Fruit fly (Drosophila melanogaster) whole organism: ENCODE measurements around the gene Cdk7.

Experiments used
- CG8478 ChIP-seq: fragments of >200 bp; optimal IDR thresholded peaks from 2 replicates; lab custom pipeline; 2018; ENCODE audit warnings: inconsistent platforms
- Dll ChIP-seq: fragments of >200 bp; optimal IDR thresholded peaks from 2 replicates; lab custom pipeline; 2017
- EcR ChIP-seq, 2 experiments: fragments of >200 bp; optimal IDR thresholded peaks; 2 replicates each; lab custom pipeline; 2017; ENCODE audit warnings: missing biosample characterization in 2 of 2, missing genetic modification characterization in 2 of 2, missing genetic modification reagents in 2 of 2
- pan ChIP-seq: fragments of >200 bp; optimal IDR thresholded peaks from 2 replicates; lab custom pipeline; 2017
- psq ChIP-seq: fragments of >200 bp; optimal IDR thresholded peaks from 2 replicates; lab custom pipeline; 2017
- usp ChIP-seq: fragments of >200 bp; optimal IDR thresholded peaks from 2 replicates; lab custom pipeline; 2017; ENCODE audit warnings: missing biosample characterization, missing genetic modification characterization, mixed read lengths

Cdk7 gene

DNA sequence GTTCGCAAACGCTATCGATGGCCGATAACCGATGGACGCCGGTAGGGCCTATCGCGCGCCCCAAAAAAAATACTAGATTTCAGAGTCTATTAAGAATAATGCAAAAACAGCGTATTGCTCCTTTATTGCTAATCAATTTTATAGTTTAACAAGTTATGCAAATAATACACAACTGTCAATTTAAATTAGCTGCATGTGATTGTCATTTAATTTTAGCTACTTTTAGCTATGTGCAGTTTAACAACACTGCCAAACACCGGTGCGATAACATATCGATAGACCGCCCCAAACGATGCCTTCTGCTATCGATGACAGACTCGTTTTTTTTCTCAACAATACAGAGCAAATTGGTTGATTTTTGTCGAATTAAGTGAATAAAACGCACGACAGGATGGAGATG is at the start of gene Cdk7, which contains the start of gene snf:
Cdk7 (minus strand) TSS at position 21 of the 400 bp plus-strand sequence.
snf (plus strand) TSS at position 280 of the 400 bp plus-strand sequence.
- TF ChIP-seq pan (lab: Kevin White, UChicago) (no peak), usp (GFP tag; lab: Kevin White, UChicago) (no peak), EcR (GFP tag; optimal IDR thresholded peaks at IDR 0.05; lab: Kevin White, UChicago) (no peak), psq (lab: Kevin White, UChicago) (no peak), CG8478 (lab: Kevin White, UChicago) (no peak), Dll (lab: Kevin White, UChicago) (no peak)

DNA sequence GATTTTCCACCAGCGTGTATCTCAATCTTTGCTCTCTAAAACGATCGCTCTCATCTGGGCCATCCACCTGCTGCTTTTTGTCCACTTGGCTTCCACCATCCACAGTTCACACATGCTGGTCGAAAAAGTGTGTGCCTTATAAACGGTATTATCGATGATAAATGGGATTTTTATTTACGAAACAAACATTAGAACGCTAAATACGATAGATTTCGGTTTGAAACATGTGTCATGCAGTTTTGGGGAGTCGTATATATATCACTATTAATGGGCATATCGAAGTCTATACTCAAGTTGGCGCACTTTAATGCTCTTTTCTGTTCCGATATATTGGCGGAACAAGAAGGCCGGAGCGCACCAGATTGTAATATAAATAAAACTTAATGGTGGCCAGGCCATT is 48.3 kb upstream of the Cdk7 start:
- no peak for TF ChIP-seq pan (lab: Kevin White, UChicago)
- no peak for TF ChIP-seq usp (GFP tag; lab: Kevin White, UChicago)

DNA sequence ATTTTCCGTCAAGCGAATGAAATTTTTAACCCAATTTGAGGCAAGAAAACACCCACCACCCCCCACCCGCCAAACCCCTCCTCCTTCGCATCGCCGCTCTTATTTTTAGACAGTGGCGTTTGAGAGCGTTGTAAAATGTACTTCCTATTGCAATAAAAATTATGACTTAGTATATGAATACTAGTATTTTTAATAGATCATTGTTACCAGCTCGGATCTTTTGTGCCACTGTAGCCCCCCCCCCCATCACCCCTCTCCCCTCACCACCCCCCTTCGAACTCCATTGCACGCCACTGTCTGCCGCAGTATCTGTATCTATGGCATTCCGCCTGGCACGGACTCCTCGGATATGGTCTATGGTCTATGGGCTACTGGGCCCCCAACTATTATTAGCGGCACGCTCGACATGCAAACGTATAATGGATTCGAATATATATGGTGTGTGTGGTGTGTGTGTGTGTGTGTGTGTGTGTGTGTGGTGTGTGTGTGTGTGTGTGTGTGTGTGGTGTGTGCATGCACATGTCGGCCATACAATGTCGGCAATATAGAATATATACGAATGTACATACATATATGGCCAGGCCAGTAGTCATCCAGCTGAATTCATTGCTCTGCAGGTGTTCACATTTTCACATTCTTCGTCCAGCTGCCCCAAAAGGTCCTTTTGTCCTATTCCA is 41.3 kb upstream of the Cdk7 start:
- TF ChIP-seq pan (lab: Kevin White, UChicago) (no peak), EcR (GFP tag; optimal IDR thresholded peaks at IDR 0.05; lab: Kevin White, UChicago) (no peak), Dll (lab: Kevin White, UChicago) (no peak), usp (GFP tag; lab: Kevin White, UChicago) (no peak), psq (lab: Kevin White, UChicago) (no peak)

DNA sequence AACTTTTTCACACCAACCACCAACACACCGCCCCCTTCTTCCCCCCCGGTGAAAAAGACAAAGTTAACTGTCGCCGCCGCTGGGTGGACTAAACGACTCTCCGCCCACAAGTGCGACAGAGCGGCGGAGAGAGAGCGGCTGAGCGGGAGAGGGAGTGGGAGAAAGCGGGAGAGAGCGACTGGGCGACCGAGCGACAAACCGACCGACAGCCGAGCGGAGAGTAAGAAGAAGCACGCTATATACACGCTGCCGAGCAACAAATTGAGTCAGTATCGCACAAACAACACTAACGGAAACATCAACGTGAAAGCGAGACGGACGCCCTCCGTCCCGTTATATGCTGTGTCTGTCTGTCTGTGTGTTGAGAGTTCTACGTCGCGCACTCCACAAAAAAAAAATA is 31.2 kb upstream of the Cdk7 start, which contains the start of gene SK:
SK (plus strand) TSS at position 267 of the 400 bp plus-strand sequence.
- peak; percentile 12 for TF ChIP-seq Dll (lab: Kevin White, UChicago)
- TF ChIP-seq EcR (GFP tag; optimal IDR thresholded peaks at IDR 0.05; lab: Kevin White, UChicago), result no peak

DNA sequence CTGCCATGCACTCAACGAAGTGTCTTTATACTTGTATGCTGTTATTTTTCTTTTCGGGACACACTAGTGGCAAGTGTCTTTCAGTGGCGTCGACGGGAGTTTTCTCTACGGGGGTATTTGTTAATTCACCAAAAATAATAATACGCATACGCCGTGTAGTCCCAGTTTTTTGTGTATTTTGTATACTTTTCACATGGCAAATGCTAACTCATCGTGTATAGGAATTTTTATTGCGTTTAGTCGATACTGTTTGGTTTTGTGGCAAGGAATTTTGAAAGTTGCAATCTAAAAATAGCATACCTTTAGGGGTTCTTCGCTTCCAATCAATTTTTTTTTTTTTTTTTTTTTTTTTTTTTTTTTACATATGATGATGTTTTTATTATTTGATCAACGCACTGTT is 29.7 kb upstream of the Cdk7 start:
- TF ChIP-seq Dll (lab: Kevin White, UChicago) (no peak), CG8478 (lab: Kevin White, UChicago) (no peak), EcR (GFP tag; optimal IDR thresholded peaks at IDR 0.05; lab: Kevin White, UChicago) (no peak), pan (lab: Kevin White, UChicago) (no peak), psq (lab: Kevin White, UChicago) (no peak), usp (GFP tag; lab: Kevin White, UChicago) (no peak)

DNA sequence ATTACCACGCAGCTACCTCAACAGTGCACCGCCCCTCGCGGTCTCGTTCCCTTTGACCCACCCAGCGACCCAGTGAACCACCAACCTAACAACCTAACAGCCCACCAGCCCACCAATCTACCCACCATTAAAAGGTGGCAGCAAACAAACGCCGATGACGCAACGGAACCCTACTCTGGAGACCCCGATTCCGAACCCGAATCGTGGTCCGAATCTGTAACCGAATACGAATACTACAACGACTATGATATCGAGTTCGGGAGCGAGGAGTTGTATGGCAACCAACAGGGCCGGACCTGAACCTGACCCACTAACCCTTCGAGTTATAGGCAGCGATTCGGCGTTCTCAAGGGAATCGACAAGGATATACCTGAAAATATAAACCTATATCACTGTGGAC is 28.5 kb upstream of the Cdk7 start:
- no peak for TF ChIP-seq Dll (lab: Kevin White, UChicago)

DNA sequence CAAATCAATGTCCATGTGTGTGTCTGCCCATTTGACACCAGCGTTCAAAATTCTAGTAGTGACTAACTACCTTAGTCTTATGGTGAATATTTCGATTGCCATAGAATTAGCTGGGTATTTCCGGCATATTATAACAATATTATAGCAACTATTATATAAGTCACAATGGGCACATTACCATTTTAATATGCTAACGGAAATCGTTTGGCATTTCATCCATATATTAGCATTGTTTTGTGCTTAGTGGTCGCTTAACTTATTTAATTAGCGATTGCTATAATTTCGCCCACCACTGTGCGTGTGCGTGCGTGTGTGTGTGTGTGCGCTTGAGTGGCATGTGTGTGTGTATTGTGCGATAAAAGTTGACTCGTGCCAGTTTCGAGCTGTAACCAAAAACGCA is 27.9 kb upstream of the Cdk7 start:
- TF ChIP-seq EcR (GFP tag; optimal IDR thresholded peaks at IDR 0.05; lab: Kevin White, UChicago), result no peak
- TF ChIP-seq usp (GFP tag; lab: Kevin White, UChicago), result no peak
- no peak for TF ChIP-seq psq (lab: Kevin White, UChicago)
- TF ChIP-seq pan (lab: Kevin White, UChicago), result no peak
- TF ChIP-seq Dll (lab: Kevin White, UChicago), result no peak
- TF ChIP-seq CG8478 (lab: Kevin White, UChicago), result no peak

DNA sequence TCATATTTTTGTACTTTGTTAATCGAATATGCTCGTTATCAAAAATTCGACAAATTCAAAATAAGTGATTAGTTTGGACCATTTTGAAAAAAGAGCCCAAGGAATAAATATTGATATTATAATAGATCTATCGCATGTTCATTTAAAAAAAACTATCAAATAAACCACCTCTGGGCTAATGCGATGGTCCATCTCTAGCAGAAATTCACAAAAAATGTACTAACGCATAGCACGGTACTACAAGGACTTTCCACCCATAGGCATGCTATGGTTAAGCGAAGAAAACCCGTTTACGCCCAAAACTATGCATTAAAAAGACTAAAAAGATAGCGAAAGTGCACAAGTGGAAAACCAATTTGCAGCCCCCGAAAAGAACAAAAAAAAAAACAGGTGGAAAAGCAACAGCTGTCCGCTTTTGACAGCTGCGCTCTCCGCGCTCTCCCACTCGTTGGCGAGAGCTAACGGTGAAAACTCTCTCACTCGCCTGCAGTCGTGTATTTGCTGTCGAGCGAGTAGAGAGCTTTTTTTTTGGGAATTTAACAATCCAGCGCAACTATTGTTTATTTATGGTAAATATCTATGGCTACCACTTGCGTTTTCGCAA is 23.6 kb upstream of the Cdk7 start, which contains the start of gene CanB:
CanB (plus strand) TSS at position 241 of the 604 bp plus-strand sequence.
- TF ChIP-seq psq (lab: Kevin White, UChicago) (no peak), usp (GFP tag; lab: Kevin White, UChicago) (no peak), EcR (GFP tag; optimal IDR thresholded peaks at IDR 0.05; lab: Kevin White, UChicago) (no peak), pan (lab: Kevin White, UChicago) (no peak), Dll (lab: Kevin White, UChicago) (no peak), CG8478 (lab: Kevin White, UChicago) (no peak)

DNA sequence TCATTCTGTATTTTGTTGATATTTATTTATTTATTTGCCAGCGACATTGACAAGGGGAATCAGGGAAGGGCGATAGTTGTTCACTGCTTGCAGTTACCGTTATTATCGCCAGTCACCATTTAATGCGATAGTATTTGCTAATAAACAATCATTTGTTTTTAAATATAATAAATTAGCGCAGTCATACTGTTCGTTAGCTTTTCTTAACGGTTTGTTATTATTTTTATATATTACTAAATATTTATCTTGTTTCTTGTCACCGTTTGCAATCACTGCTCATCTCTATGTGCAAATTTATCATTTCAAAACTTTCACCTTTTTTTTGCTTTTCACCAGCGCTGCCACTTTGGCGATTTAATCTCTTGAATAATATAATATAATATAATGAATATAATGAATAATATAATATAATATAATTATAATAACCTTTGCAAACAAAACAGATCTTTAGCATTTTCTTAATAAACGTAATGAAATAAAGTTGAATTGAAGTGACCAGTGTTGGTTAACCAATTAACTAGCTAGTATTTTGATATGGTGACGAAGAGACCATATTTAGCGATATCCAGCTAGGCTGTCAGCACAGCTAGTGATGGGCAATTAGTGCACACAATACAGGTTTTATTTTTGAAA is 20.6 kb upstream of the Cdk7 start, which contains the start of the genes CG3309 and XRCC1:
CG3309 (minus strand) TSS at position 82 of the 633 bp plus-strand sequence.
XRCC1 (plus strand) TSS at position 611 of the 633 bp plus-strand sequence.
- no peak for TF ChIP-seq psq (lab: Kevin White, UChicago)
- TF ChIP-seq CG8478 (lab: Kevin White, UChicago), result no peak
- TF ChIP-seq pan (lab: Kevin White, UChicago), result no peak
- TF ChIP-seq usp (GFP tag; lab: Kevin White, UChicago), result no peak
- TF ChIP-seq Dll (lab: Kevin White, UChicago), result no peak

DNA sequence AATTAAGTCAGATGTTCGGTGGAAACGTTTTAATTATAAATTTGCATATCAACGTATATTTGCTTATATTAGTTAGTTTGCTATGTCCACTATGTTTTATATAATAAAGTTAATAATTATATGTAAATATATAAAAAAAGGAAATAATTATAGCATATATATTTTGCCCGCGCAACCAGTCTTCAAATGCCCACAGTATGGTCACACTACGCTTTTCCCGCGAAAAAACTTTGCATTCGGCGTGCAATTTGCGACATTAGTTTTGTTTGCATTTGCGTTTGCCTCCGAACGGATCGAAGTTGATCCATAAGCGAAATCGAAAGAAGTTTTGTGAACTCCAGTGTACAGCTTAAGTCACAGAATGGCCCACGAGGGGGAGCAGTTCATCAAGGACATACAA is 14.9 kb upstream of the Cdk7 start, which contains the start of gene Mcm3:
Mcm3 (plus strand) TSS at position 220 of the 400 bp plus-strand sequence.
- TF ChIP-seq pan (lab: Kevin White, UChicago) (no peak), CG8478 (lab: Kevin White, UChicago) (no peak), usp (GFP tag; lab: Kevin White, UChicago) (no peak), Dll (lab: Kevin White, UChicago) (no peak), psq (lab: Kevin White, UChicago) (no peak), EcR (GFP tag; optimal IDR thresholded peaks at IDR 0.05; lab: Kevin White, UChicago) (no peak)

DNA sequence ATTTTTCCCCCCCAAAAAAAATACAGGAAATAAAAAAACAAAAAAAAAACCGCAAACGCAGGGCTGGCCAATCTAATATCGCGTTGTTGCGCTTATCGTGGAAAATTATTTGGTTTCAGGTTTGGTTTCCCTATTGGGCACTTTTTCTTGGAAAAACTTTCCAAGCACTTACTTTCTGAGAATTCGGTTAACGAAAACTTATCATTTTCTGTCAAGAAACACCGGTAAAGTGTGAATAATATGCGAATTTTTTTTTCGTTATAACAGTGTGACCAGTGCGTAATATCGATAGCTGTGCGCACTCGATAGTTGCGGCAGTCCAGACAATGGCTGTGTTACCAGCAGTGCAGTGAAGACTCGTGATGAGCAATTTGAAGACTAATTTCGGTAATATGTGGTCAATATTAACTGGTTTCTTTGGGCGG is 13.7 kb upstream of the Cdk7 start, which contains the start of gene Rnp4F:
Rnp4F (minus strand) TSS at position 238 of the 425 bp plus-strand sequence.
- TF ChIP-seq pan (lab: Kevin White, UChicago) (no peak), EcR (GFP tag; optimal IDR thresholded peaks at IDR 0.05; lab: Kevin White, UChicago) (no peak), CG8478 (lab: Kevin White, UChicago) (no peak), Dll (lab: Kevin White, UChicago) (no peak), psq (lab: Kevin White, UChicago) (no peak), usp (GFP tag; lab: Kevin White, UChicago) (no peak)
